Worm (Caenorhabditis elegans): ENCODE results near the gene T22C8.1.

Gene T22C8.1

DNA sequence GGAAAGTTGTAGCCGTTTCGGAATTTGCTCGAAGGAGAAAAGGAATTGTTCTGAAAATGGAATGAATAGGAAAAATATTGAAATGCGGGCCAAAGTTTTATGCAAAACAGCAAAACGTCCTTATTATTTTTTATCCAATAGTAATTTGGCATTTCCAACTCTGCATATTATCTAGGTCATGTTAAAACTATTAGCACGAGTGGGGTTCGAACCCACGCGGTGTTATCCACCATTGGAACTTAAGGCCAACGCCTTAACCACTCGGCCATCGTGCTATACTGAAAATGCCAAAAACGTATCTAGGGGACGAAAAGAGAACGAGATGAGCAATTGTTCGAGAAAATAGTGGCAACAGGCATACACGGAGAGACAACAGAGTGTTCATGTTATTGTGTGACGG lies 19.2 kb downstream of the T22C8.1 start:
- TF ChIP-seq aly-2 (tag; optimal IDR thresholded peaks at IDR 0.05) (no peak), tra-1 (GFP tag; IDR thresholded peaks at IDR 0.05) (no peak), lim-7 (GFP tag; IDR thresholded peaks at IDR 0.05) (0 out of 2 replicates have a peak, but pooled peaks have one; percentile 30), arid-1 (GFP tag; conservative IDR thresholded peaks at IDR 0.05) (0 out of 2 replicates have a peak, but pooled peaks have one; percentile 13), dmd-8 (GFP tag; IDR thresholded peaks at IDR 0.05) (no peak), pqm-1 (tag; optimal IDR thresholded peaks at IDR 0.05) (no peak), daf-19 (GFP tag; conservative IDR thresholded peaks at IDR 0.05) (no peak), vab-7 (GFP tag; IDR thresholded peaks at IDR 0.05) (no peak), nhr-77 (tag; optimal IDR thresholded peaks at IDR 0.05) (no peak), ces-1 (GFP tag; optimal IDR thresholded peaks at IDR 0.05) (no peak)

DNA sequence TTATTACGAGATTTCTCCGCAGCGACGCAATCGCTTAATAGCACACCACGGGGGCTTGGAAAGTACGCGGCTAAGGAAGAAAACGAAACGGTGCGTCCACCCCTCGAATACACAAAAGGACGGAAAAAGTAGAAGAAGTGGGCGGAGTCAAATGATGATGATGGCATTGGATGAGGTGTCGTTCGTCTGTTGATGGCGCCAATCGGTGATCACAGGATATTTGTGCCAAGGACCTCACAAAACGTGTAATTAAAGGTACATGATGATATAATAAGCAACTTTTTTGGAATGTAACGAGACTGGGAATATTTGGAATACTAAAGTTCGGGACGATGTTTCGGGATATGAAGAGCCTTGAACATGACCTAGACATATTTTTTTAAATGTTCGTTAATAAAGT lies 21.8 kb downstream of the T22C8.1 start, which contains the start of gene cutl-12:
Gene cutl-12 (minus strand): TSS at position 101 of the 400 bp plus-strand sequence.
- TF ChIP-seq F37D6.2 (tag; optimal IDR thresholded peaks at IDR 0.05): no peak
- TF ChIP-seq nhr-25 (tag; optimal IDR thresholded peaks at IDR 0.05; ENCODE audit: borderline replicate concordance, insufficient read depth): no peak
- TF ChIP-seq daf-8 (GFP tag; IDR thresholded peaks at IDR 0.05): no peak
- TF ChIP-seq php-3 (GFP tag; IDR thresholded peaks at IDR 0.05): no peak
- no peak for TF ChIP-seq tra-1 (GFP tag; IDR thresholded peaks at IDR 0.05)
- no peak for TF ChIP-seq dmd-8 (GFP tag; IDR thresholded peaks at IDR 0.05)
- TF ChIP-seq egl-27 (tag; optimal IDR thresholded peaks at IDR 0.05): no peak
- TF ChIP-seq ztf-11 (tag; optimal IDR thresholded peaks at IDR 0.05): no peak
- no peak for TF ChIP-seq hif-1 (tag; optimal IDR thresholded peaks at IDR 0.05)
- no peak for TF ChIP-seq ceh-62 (tag; optimal IDR thresholded peaks at IDR 0.05)

DNA sequence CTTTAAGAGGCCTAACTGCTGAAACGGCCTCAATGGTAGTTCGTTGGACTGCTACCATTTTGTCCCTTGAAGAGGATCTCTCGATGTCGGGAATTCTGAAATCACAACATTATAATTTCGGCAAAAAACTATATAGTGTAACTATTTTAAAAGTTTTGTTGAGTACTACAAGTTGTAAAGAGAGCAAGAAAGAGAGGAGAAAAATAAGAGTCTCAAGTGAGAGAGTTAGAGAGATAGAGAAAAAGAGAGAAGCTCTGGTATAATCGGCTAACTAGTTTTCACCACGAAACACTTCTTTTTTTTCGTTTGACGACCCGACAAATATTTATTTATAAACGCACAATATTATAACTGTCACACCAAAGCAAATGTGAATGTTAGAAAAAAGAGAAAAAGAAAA lies 25.0 kb downstream of the T22C8.1 start, which contains the start of gene vab-9:
Gene vab-9 (minus strand): TSS at position 101 of the 400 bp plus-strand sequence.
- TF ChIP-seq ceh-44 (GFP tag; IDR thresholded peaks at IDR 0.05): no peak
- no peak for TF ChIP-seq nhr-28 (tag; optimal IDR thresholded peaks at IDR 0.05)
- TF ChIP-seq nhr-42 (GFP tag; IDR thresholded peaks at IDR 0.05): no peak

DNA sequence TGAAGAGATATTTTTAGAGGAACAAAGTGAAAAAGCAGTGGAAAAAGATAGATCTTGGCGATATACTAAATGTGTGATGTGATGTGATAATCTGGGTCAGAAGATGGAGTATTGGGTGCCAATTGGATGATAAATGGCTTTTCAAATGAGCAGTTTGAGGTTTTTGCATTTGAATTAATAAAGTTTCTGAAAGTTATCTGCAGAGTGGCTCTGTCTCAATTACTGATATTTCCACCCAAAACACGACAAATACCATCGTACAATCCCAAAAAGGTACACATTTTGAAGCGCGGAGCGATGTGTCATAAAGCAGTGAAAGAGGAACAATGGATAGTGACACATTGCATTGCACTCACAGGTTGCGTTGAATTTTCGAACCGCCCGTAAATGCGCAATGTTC lies 27.0 kb downstream of the T22C8.1 start:
- peak in 1 of 2 experiments; percentile 96 for TF ChIP-seq unc-62 (GFP tag; optimal IDR thresholded peaks at IDR 0.05 in 1 of 2)
- no peak for TF ChIP-seq unc-62 (tag; optimal IDR thresholded peaks at IDR 0.05)
- TF ChIP-seq skn-1 (tag; optimal IDR thresholded peaks at IDR 0.05): no peak
- peak; percentile 26 for TF ChIP-seq aha-1 (tag)
- no peak for TF ChIP-seq php-3 (GFP tag; IDR thresholded peaks at IDR 0.05)
- no peak for TF ChIP-seq lsy-2 (tag; optimal IDR thresholded peaks at IDR 0.05)
- TF ChIP-seq gei-8 (GFP tag; optimal IDR thresholded peaks at IDR 0.05): no peak
- TF ChIP-seq ceh-62 (tag; optimal IDR thresholded peaks at IDR 0.05): no peak

DNA sequence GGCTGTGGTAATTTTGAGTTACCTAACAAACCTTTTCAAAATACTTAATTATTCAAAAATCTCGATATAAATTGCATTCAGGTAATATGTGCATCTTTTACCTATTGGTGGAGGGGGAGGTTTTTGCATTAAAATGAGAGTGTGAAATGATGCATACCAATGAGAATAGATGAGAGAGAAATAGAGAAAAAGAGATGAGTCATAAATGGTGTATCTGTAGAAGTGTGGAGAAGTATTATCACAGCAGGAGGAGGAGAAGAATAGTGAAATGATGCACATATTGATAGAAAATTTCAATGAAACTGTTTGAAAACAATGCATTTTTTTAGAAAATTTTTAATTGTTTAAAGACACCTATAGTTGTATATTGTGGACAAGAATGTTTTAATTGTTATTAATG lies 27.9 kb downstream of the T22C8.1 start:
- TF ChIP-seq ZK337.2 (GFP tag; IDR thresholded peaks at IDR 0.05) (no peak), pha-4 (GFP tag; IDR thresholded peaks at IDR 0.05) (no peak), pha-4 (tag; optimal IDR thresholded peaks at IDR 0.05) (peak; percentile 65), lsy-2 (tag; optimal IDR thresholded peaks at IDR 0.05) (peak in 1 of 2 experiments; percentile 31), nhr-28 (tag; optimal IDR thresholded peaks at IDR 0.05) (no peak), lir-3 (tag; optimal IDR thresholded peaks at IDR 0.05) (no peak), daf-8 (GFP tag; IDR thresholded peaks at IDR 0.05) (no peak), F26F4.8 (GFP tag; conservative IDR thresholded peaks at IDR 0.05) (no peak), mep-1 (tag; optimal IDR thresholded peaks at IDR 0.05) (peak; percentile 26), spr-1 (tag; optimal IDR thresholded peaks at IDR 0.05) (no peak), dpl-1 (GFP tag; optimal IDR thresholded peaks at IDR 0.05) (no peak), ceh-44 (GFP tag; IDR thresholded peaks at IDR 0.05) (no peak), dve-1 (tag; optimal IDR thresholded peaks at IDR 0.05; ENCODE audit: insufficient read depth) (peak; percentile 51), daf-16 (GFP tag; optimal IDR thresholded peaks at IDR 0.05) (no peak), daf-16 (tag; optimal IDR thresholded peaks at IDR 0.05) (peak; percentile 15)

All from whole organism, L4 larva.